Fruit fly (Drosophila melanogaster): ENCODE data around the gene SdicA.

Gene SdicA

DNA sequence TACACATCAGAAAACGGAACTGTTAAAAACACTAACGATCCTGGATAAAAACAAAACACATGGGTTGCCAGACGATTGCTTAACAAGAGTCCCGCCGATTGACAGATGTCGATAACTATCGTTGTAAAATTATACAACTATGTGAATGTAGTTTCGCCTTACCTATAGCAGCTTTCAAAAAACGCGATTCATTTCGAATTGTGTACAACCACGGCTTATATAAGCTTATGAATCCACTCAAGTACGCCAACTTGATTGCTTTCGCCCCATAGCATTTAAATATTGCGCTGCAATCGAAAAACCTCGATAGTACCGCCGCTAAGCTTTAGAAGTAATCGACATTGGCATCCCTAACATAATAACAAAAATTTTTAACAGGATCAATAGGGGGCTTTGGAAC, 31.8 kb downstream of the SdicA start, which contains the start of the genes CG9581 and CG9578 (continued):
- TF ChIP-seq Bgb (GFP tag; IDR thresholded peaks at IDR 0.05; ENCODE audit: partially characterized antibody) (peak; percentile 35; the same call in 1 of the 2 replicates), Pdp1 (GFP tag; optimal IDR thresholded peaks at IDR 0.05) (peak in 1 of 2 experiments; percentile 95), Sox102F (GFP tag; optimal IDR thresholded peaks at IDR 0.05) (no peak), CG3163 (GFP tag; optimal IDR thresholded peaks at IDR 0.05) (no peak), CG18619 (GFP tag; optimal IDR thresholded peaks at IDR 0.05) (no peak), Gug (GFP tag; IDR thresholded peaks at IDR 0.05) (no peak), CG4854 (GFP tag; optimal IDR thresholded peaks at IDR 0.05) (no peak), otp (GFP tag; IDR thresholded peaks at IDR 0.05) (no peak), CG10462 (GFP tag; optimal IDR thresholded peaks at IDR 0.05) (no peak), Taf1 (GFP tag; IDR thresholded peaks at IDR 0.05) (no peak), bab2 (GFP tag; optimal IDR thresholded peaks at IDR 0.05) (no peak), vnd (GFP tag; IDR thresholded peaks at IDR 0.05; ENCODE audit: partially characterized antibody) (peak; percentile 81), dimm (GFP tag; IDR thresholded peaks at IDR 0.05) (no peak), zen (tag; optimal IDR thresholded peaks at IDR 0.05) (no peak), nerfin-2 (GFP tag; IDR thresholded peaks at IDR 0.05; ENCODE audit: partially characterized antibody) (peak; percentile 53), pb (GFP tag; optimal IDR thresholded peaks at IDR 0.05) (no peak), gem (tag; optimal IDR thresholded peaks at IDR 0.05) (no peak), CG17361 (GFP tag; IDR thresholded peaks at IDR 0.05) (0 out of 3 replicates have a peak, but pooled peaks have one; percentile 9), CG18011 (GFP tag; optimal IDR thresholded peaks at IDR 0.05) (no peak), CoRest (tag; optimal IDR thresholded peaks at IDR 0.05) (peak; percentile 40), Awh (GFP tag; IDR thresholded peaks at IDR 0.05) (no peak), stwl (tag; optimal IDR thresholded peaks at IDR 0.05) (peak; percentile 44), Bteb2 (GFP tag; optimal IDR thresholded peaks at IDR 0.05) (no peak), HLH3B (GFP tag; IDR thresholded peaks at IDR 0.05) (no peak), Antp (GFP tag; optimal IDR thresholded peaks at IDR 0.05) (no peak), CG10147 (GFP tag; optimal IDR thresholded peaks at IDR 0.05) (no peak), HLHmδ (GFP tag; optimal IDR thresholded peaks at IDR 0.05) (no peak), CG9215 (GFP tag; IDR thresholded peaks at IDR 0.05) (0 out of 2 replicates have a peak, but pooled peaks have one; percentile 16), CG7786 (GFP tag; optimal IDR thresholded peaks at IDR 0.05) (no peak), CG9727 (GFP tag; optimal IDR thresholded peaks at IDR 0.05) (no peak), toy (GFP tag; IDR thresholded peaks at IDR 0.05) (no peak), Hey (tag; optimal IDR thresholded peaks at IDR 0.05) (no peak), CG2712 (tag; optimal IDR thresholded peaks at IDR 0.05) (no peak), Neu2 (GFP tag; optimal IDR thresholded peaks at IDR 0.05; ENCODE audit: borderline replicate concordance) (no peak), CG8924 (tag; optimal IDR thresholded peaks at IDR 0.05) (no peak), CG17802 (tag; optimal IDR thresholded peaks at IDR 0.05) (no peak), CG13775 (GFP tag; optimal IDR thresholded peaks at IDR 0.05) (no peak), Sry-δ (GFP tag; optimal IDR thresholded peaks at IDR 0.05) (peak; percentile 82), CG17186 (GFP tag; optimal IDR thresholded peaks at IDR 0.05) (peak; percentile 10), nerfin-1 (tag; optimal IDR thresholded peaks at IDR 0.05) (peak; percentile 2), gce (GFP tag; IDR thresholded peaks at IDR 0.05) (no peak), CG13287 (GFP tag; IDR thresholded peaks at IDR 0.05; ENCODE audit: partially characterized antibody) (peak; percentile 83), pzg (GFP tag; optimal IDR thresholded peaks at IDR 0.05) (peak; percentile 51), org-1 (GFP tag; optimal IDR thresholded peaks at IDR 0.05) (no peak), lbe (GFP tag; optimal IDR thresholded peaks at IDR 0.05) (no peak), eve (GFP tag; optimal IDR thresholded peaks at IDR 0.05) (no peak), CG7357 (GFP tag; IDR thresholded peaks at IDR 0.05) (no peak), D19A (tag; optimal IDR thresholded peaks at IDR 0.05) (no peak), bigmax (GFP tag; optimal IDR thresholded peaks at IDR 0.05) (no peak), CG2120 (GFP tag; optimal IDR thresholded peaks at IDR 0.05) (no peak), CG7556 (GFP tag; optimal IDR thresholded peaks at IDR 0.05) (no peak)

Data from whole organism, embryonic.